Worm (Caenorhabditis elegans) whole organism, L4/young adult: ENCODE data around the gene ttr-16.

ENCODE experiments used
- dao-5 ChIP-seq: sonication (generic microtip); optimal IDR thresholded peaks from 2 replicates; lab custom pipeline; 2016; ENCODE audit warnings: missing genotype, missing genetic modification characterization, moderate library complexity, missing compliant biosample characterization
- him-1 ChIP-seq: sonication (generic microtip); optimal IDR thresholded peaks from 2 replicates; lab custom pipeline; 2016; ENCODE audit warnings: missing genotype, missing genetic modification reagents, missing genetic modification characterization, missing compliant biosample characterization

DNA sequence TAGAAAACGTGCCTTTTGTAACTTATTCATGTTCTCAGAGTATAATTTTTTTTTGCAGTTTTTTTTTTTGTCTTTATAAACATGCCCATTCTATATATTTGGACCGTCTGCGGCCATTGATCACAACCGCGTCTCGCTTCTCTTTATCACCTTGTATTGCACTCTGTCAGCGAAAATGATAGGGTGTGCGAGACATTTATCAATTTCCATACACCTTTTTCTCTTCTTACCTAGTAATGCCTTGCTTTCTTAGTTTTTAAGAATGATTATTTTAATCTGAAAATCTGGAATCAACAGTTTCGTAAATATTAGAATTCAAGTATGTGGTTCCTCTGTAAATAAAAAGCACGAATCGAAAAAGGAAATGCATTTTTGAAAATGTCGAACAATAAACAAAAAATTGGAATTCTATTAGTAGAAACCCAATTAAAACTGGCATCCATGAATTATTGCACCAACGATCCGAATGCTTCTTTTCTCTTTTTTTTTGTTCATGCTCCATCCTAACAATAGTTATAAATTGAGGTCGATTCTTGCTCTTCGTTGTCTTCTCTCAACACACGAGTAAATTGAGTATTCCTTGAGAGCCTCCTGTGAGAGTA lies 26.7 kb downstream of the ttr-16 start:
- TF ChIP-seq him-1 (tag; lab: Kevin White, UChicago) = no peak
- no peak for TF ChIP-seq dao-5
